Worm (Caenorhabditis elegans): ENCODE data around the gene Y34B4A.4.

ce11 chrX:5293862-5294261 lies 29.7 kb downstream of the Y34B4A.4 start:
- TF ChIP-seq madf-6 (GFP tag; IDR thresholded peaks at IDR 0.05) (no peak), dpl-1 (GFP tag; optimal IDR thresholded peaks at IDR 0.05) (no peak), ZK185.1 (tag; optimal IDR thresholded peaks at IDR 0.05; ENCODE audit: poor library complexity, severe bottlenecking) (no peak), lin-35 (GFP tag; optimal IDR thresholded peaks at IDR 0.05) (no peak), F49E8.2 (tag; optimal IDR thresholded peaks at IDR 0.05; ENCODE audit: insufficient read depth) (no peak)
